Fruit fly (Drosophila melanogaster) whole organism, embryonic: ENCODE data around the gene Scgbeta.
A peak's percentile ranks its signal among the peaks of the same experiment; 100 is the strongest.

Experiments used
- Aef1 ChIP-seq: fragments of 200-800 bp; sonication (Bioruptor generic); IDR thresholded peaks from 3 replicates; pipeline ENCODE4 v1.3.6; 2022; ENCODE audit warnings: missing biosample characterization, missing genetic modification characterization
- Atf3 ChIP-seq: fragments of 200-800 bp; sonication (Bioruptor generic); optimal IDR thresholded peaks from 3 replicates; lab custom pipeline; 2016; ENCODE audit warnings: missing biosample characterization, missing genetic modification characterization
- CG10267 ChIP-seq: fragments of 200-800 bp; sonication (Bioruptor generic); optimal IDR thresholded peaks from 2 replicates; lab custom pipeline; 2018; ENCODE audit warnings: missing biosample characterization, mild to moderate bottlenecking, missing genetic modification characterization, moderate library complexity
- CG10274 ChIP-seq: fragments of 200-800 bp; sonication (Bioruptor generic); optimal IDR thresholded peaks from 3 replicates; lab custom pipeline; 2017; ENCODE audit warnings: missing biosample characterization, mild to moderate bottlenecking, missing genetic modification characterization
- CG10366 ChIP-seq: fragments of 200-800 bp; sonication (Bioruptor generic); IDR thresholded peaks from 2 replicates; pipeline ENCODE4 v1.3.6; 2022; ENCODE audit warnings: missing biosample characterization, missing genetic modification characterization
- CG11504 ChIP-seq: fragments of 200-800 bp; sonication (Bioruptor generic); optimal IDR thresholded peaks from 3 replicates; lab custom pipeline; 2019; ENCODE audit warnings: missing biosample characterization, mild to moderate bottlenecking, missing genetic modification characterization, moderate library complexity
- CG11695 ChIP-seq: fragments of 200-800 bp; sonication (Bioruptor generic); IDR thresholded peaks from 3 replicates; pipeline ENCODE4 v1.3.6; 2022; ENCODE audit warnings: missing biosample characterization, missing genetic modification characterization
- CG12769 ChIP-seq: fragments of 200-800 bp; sonication (Bioruptor generic); optimal IDR thresholded peaks from 2 replicates; lab custom pipeline; 2019; ENCODE audit warnings: missing biosample characterization, mild to moderate bottlenecking, missing genetic modification characterization, moderate library complexity
- CG13624 ChIP-seq: fragments of 200-800 bp; sonication (Bioruptor generic); optimal IDR thresholded peaks from 2 replicates; lab custom pipeline; 2016; ENCODE audit warnings: missing biosample characterization, missing genetic modification characterization
- CG14050 ChIP-seq: fragments of 200-800 bp; sonication (Bioruptor generic); IDR thresholded peaks from 3 replicates; pipeline ENCODE4 v1.3.6; 2022; ENCODE audit warnings: missing biosample characterization, missing genetic modification characterization
- CG14441 ChIP-seq: fragments of 200-800 bp; sonication (Bioruptor generic); IDR thresholded peaks from 2 replicates; pipeline ENCODE4 v1.3.6; 2022; ENCODE audit warnings: missing biosample characterization, missing genetic modification characterization
- CG17359 ChIP-seq: fragments of 200-800 bp; sonication (Bioruptor generic); optimal IDR thresholded peaks from 3 replicates; lab custom pipeline; 2018; ENCODE audit warnings: missing biosample characterization, mild to moderate bottlenecking, missing genetic modification characterization, moderate library complexity
- CG17361 ChIP-seq: fragments of 200-800 bp; sonication (Bioruptor generic); IDR thresholded peaks from 3 replicates; pipeline ENCODE4 v1.3.6; 2022; ENCODE audit warnings: missing biosample characterization, missing genetic modification characterization
- CG17385 ChIP-seq: fragments of 200-800 bp; sonication (Bioruptor generic); optimal IDR thresholded peaks from 3 replicates; lab custom pipeline; 2018; ENCODE audit warnings: missing biosample characterization, mild to moderate bottlenecking, missing genetic modification characterization
- CG17612 ChIP-seq: fragments of 200-800 bp; sonication (Bioruptor generic); IDR thresholded peaks from 2 replicates; pipeline ENCODE4 v1.3.6; 2022; ENCODE audit warnings: missing biosample characterization, missing genetic modification characterization
- CG1792 ChIP-seq: fragments of 200-800 bp; sonication (Bioruptor generic); optimal IDR thresholded peaks from 2 replicates; lab custom pipeline; 2016; ENCODE audit warnings: missing biosample characterization, missing genetic modification characterization
- CG2116 ChIP-seq: fragments of 200-800 bp; sonication (Bioruptor generic); optimal IDR thresholded peaks from 3 replicates; lab custom pipeline; 2018; ENCODE audit warnings: missing biosample characterization, mild to moderate bottlenecking, missing genetic modification characterization
- CG2202 ChIP-seq: fragments of 200-800 bp; sonication (Bioruptor generic); optimal IDR thresholded peaks from 2 replicates; lab custom pipeline; 2018; ENCODE audit warnings: missing biosample characterization, mild to moderate bottlenecking, missing genetic modification characterization
- CG2889 ChIP-seq: fragments of 200-800 bp; sonication (Bioruptor generic); IDR thresholded peaks from 3 replicates; pipeline ENCODE4 v1.3.6; 2022; ENCODE audit warnings: missing biosample characterization, missing genetic modification characterization
- CG3163 ChIP-seq: fragments of 200-800 bp; sonication (Bioruptor generic); optimal IDR thresholded peaks from 3 replicates; lab custom pipeline; 2016; ENCODE audit warnings: missing biosample characterization, missing genetic modification characterization
- CG32772 ChIP-seq: fragments of 200-800 bp; sonication (Bioruptor generic); IDR thresholded peaks from 2 replicates; pipeline ENCODE4 v1.3.6; 2022; ENCODE audit warnings: missing biosample characterization, missing genetic modification characterization
- CG3838 ChIP-seq: fragments of 200-800 bp; sonication (Bioruptor generic); optimal IDR thresholded peaks from 3 replicates; lab custom pipeline; 2016; ENCODE audit warnings: missing biosample characterization, missing genetic modification characterization
- CG4617 ChIP-seq: fragments of 200-800 bp; sonication (Bioruptor generic); optimal IDR thresholded peaks from 3 replicates; lab custom pipeline; 2016; ENCODE audit warnings: missing biosample characterization, missing genetic modification characterization, borderline replicate concordance
- CG4854 ChIP-seq: fragments of 200-800 bp; sonication (Bioruptor generic); optimal IDR thresholded peaks from 2 replicates; lab custom pipeline; 2016; ENCODE audit warnings: missing biosample characterization, missing genetic modification characterization, inconsistent platforms
- CG7357 ChIP-seq: fragments of 200-800 bp; sonication (Bioruptor generic); IDR thresholded peaks from 3 replicates; pipeline ENCODE4 v1.3.6; 2022; ENCODE audit warnings: missing biosample characterization, missing genetic modification characterization
- CG7556 ChIP-seq: fragments of 200-800 bp; sonication (Bioruptor generic); optimal IDR thresholded peaks from 2 replicates; lab custom pipeline; 2017; ENCODE audit warnings: missing biosample characterization, mild to moderate bottlenecking, missing genetic modification characterization
- CG8359 ChIP-seq: fragments of 200-800 bp; sonication (Bioruptor generic); optimal IDR thresholded peaks from 2 replicates; lab custom pipeline; 2017; ENCODE audit warnings: missing biosample characterization, mild to moderate bottlenecking, missing genetic modification characterization, borderline replicate concordance
- Camta ChIP-seq: fragments of 200-800 bp; sonication (Bioruptor generic); optimal IDR thresholded peaks from 2 replicates; lab custom pipeline; 2016; ENCODE audit warnings: missing biosample characterization, missing genetic modification characterization
- Dad ChIP-seq: fragments of 200-800 bp; sonication (Bioruptor generic); optimal IDR thresholded peaks from 3 replicates; lab custom pipeline; 2016; ENCODE audit warnings: missing biosample characterization, missing genetic modification characterization
- Drgx ChIP-seq: fragments of 200-800 bp; sonication (Bioruptor generic); IDR thresholded peaks from 2 replicates; pipeline ENCODE4 v1.3.6; 2022; ENCODE audit warnings: missing biosample characterization, missing genetic modification characterization
- GATAe ChIP-seq: fragments of 200-800 bp; sonication (Bioruptor generic); conservative IDR thresholded peaks from 2 replicates; pipeline ENCODE4 v1.3.6; 2022; ENCODE audit warnings: missing biosample characterization, missing genetic modification characterization
- Med ChIP-seq: fragments of 200-800 bp; sonication (Bioruptor generic); peaks from one replicate; lab custom pipeline; 2016; ENCODE audit warnings: missing biosample characterization, missing genetic modification characterization, mild to moderate bottlenecking, inconsistent platforms, moderate library complexity
- Pdp1 ChIP-seq, 2 experiments: fragments of 200-800 bp; sonication (Bioruptor generic); optimal IDR thresholded peaks; 3 replicates each; lab custom pipeline; 2016; ENCODE audit warnings: missing biosample characterization in 2 of 2, missing genetic modification characterization in 2 of 2, mild to moderate bottlenecking in 1 of 2, moderate library complexity in 1 of 2
- Six4 ChIP-seq: fragments of 200-800 bp; sonication (Bioruptor generic); optimal IDR thresholded peaks from 2 replicates; lab custom pipeline; 2016; ENCODE audit warnings: missing biosample characterization, missing genetic modification characterization
- Ssrp ChIP-seq: fragments of 200-800 bp; sonication (Bioruptor generic); optimal IDR thresholded peaks from 2 replicates; lab custom pipeline; 2018; ENCODE audit warnings: missing biosample characterization, mild to moderate bottlenecking, missing genetic modification characterization, moderate library complexity
- Vsx1 ChIP-seq: fragments of 200-800 bp; sonication (Bioruptor generic); optimal IDR thresholded peaks from 2 replicates; lab custom pipeline; 2017; ENCODE audit warnings: missing biosample characterization, mild to moderate bottlenecking, missing genetic modification characterization, missing genetic modification reagents
- ac ChIP-seq: fragments of 200-800 bp; sonication (Bioruptor generic); optimal IDR thresholded peaks from 3 replicates; lab custom pipeline; 2017; ENCODE audit warnings: missing biosample characterization, mild to moderate bottlenecking, missing genetic modification characterization
- chif ChIP-seq, 2 experiments: fragments of 200-800 bp; sonication (Bioruptor generic); optimal IDR thresholded peaks; 3 replicates each; lab custom pipeline; 2016; ENCODE audit warnings: missing biosample characterization in 2 of 2, missing genetic modification characterization in 2 of 2
- disco-r ChIP-seq: fragments of 200-800 bp; sonication (Bioruptor generic); optimal IDR thresholded peaks from 2 replicates; lab custom pipeline; 2016; ENCODE audit warnings: missing biosample characterization, missing genetic modification characterization
- esg ChIP-seq: fragments of 200-800 bp; sonication (Bioruptor generic); conservative IDR thresholded peaks from 2 replicates; pipeline ENCODE4 v1.3.6; 2022; ENCODE audit warnings: missing biosample characterization, missing genetic modification characterization
- fu2 ChIP-seq: fragments of 200-800 bp; sonication (Bioruptor generic); optimal IDR thresholded peaks from 2 replicates; lab custom pipeline; 2016; ENCODE audit warnings: missing biosample characterization, missing genetic modification characterization
- her ChIP-seq: fragments of 200-800 bp; sonication (Bioruptor generic); optimal IDR thresholded peaks from 2 replicates; lab custom pipeline; 2016; ENCODE audit warnings: missing biosample characterization, missing genetic modification characterization
- jumu ChIP-seq: fragments of 200-800 bp; sonication (Bioruptor generic); optimal IDR thresholded peaks from 3 replicates; lab custom pipeline; 2016; ENCODE audit warnings: missing biosample characterization, missing genetic modification characterization
- lab ChIP-seq: fragments of 200-800 bp; sonication (Bioruptor generic); optimal IDR thresholded peaks from 3 replicates; lab custom pipeline; 2017; ENCODE audit warnings: missing biosample characterization, missing genetic modification characterization, mild to moderate bottlenecking, moderate library complexity, missing genetic modification reagents
- mam ChIP-seq: fragments of 200-800 bp; sonication (Bioruptor generic); optimal IDR thresholded peaks from 3 replicates; lab custom pipeline; 2016; ENCODE audit warnings: missing biosample characterization, missing genetic modification characterization
- toy ChIP-seq: fragments of 200-800 bp; sonication (Bioruptor generic); IDR thresholded peaks from 2 replicates; pipeline ENCODE4 v1.3.6; 2022; ENCODE audit warnings: missing biosample characterization, missing genetic modification characterization
- tx ChIP-seq: fragments of 200-800 bp; sonication (Bioruptor generic); optimal IDR thresholded peaks from 2 replicates; lab custom pipeline; 2016; ENCODE audit warnings: missing biosample characterization, missing genetic modification characterization
- zen ChIP-seq: fragments of 200-800 bp; sonication (Bioruptor generic); optimal IDR thresholded peaks from 3 replicates; lab custom pipeline; 2018; ENCODE audit warnings: missing biosample characterization, mild to moderate bottlenecking, missing genetic modification characterization, moderate library complexity
- zf30C ChIP-seq: fragments of 200-800 bp; sonication (Bioruptor generic); optimal IDR thresholded peaks from 3 replicates; lab custom pipeline; 2018; ENCODE audit warnings: missing biosample characterization, mild to moderate bottlenecking, missing genetic modification characterization

Gene Scgbeta

dm6 chr3R:12442601-12443533 is 20.6 kb upstream of the Scgbeta start (continued):
- TF ChIP-seq ac = no peak
- TF ChIP-seq Med (GFP tag; lab: Kevin White, UChicago) = peak; percentile 83
- TF ChIP-seq CG1792 = no peak
- TF ChIP-seq CG17361 (GFP tag; lab: Robert Waterston, UW) = 0 out of 3 replicates have a peak, but pooled peaks have one; percentile 7
- peak; percentile 4 for TF ChIP-seq CG3163 (GFP tag; lab: Kevin White, UChicago)
- TF ChIP-seq jumu (GFP tag; lab: Kevin White, UChicago) = no peak
- TF ChIP-seq CG12769 (tag; lab: Kevin White, UChicago) = peak; percentile 36
- no peak for TF ChIP-seq chif (GFP tag; optimal IDR thresholded peaks at IDR 0.05; lab: Kevin White, UChicago)
- TF ChIP-seq CG4617 = no peak
- no peak for TF ChIP-seq fu2
- TF ChIP-seq CG10274 (GFP tag; lab: Kevin White, UChicago) = no peak
- TF ChIP-seq CG2116 = no peak
- TF ChIP-seq CG7357 = no peak
- TF ChIP-seq CG17359 (tag; lab: Kevin White, UChicago) = peak; percentile 25
- TF ChIP-seq Vsx1 (GFP tag; lab: Kevin White, UChicago) = no peak
- TF ChIP-seq Ssrp (tag; lab: Kevin White, UChicago) = no peak
- no peak for TF ChIP-seq CG10366 (GFP tag; lab: Robert Waterston, UW)
- peak; percentile 66; the same call in 2 of the 3 replicates for TF ChIP-seq CG11695
- no peak for TF ChIP-seq CG17612 (GFP tag; lab: Robert Waterston, UW)
- no peak for TF ChIP-seq tx (GFP tag; lab: Kevin White, UChicago)
- no peak for TF ChIP-seq CG4854 (GFP tag; lab: Kevin White, UChicago)
- TF ChIP-seq CG3838 (GFP tag; lab: Kevin White, UChicago) = no peak
- no peak for TF ChIP-seq her (GFP tag; lab: Kevin White, UChicago)
- TF ChIP-seq CG8359 (GFP tag; lab: Kevin White, UChicago) = no peak
- 0 out of 3 replicates have a peak, but pooled peaks have one; percentile 23 for TF ChIP-seq CG14050
- no peak for TF ChIP-seq Camta (GFP tag; lab: Kevin White, UChicago)
- peak; percentile 51 for TF ChIP-seq zf30C (GFP tag; lab: Kevin White, UChicago)
- peak; percentile 13 for TF ChIP-seq CG17385 (GFP tag; lab: Kevin White, UChicago)
- TF ChIP-seq lab (GFP tag; lab: Kevin White, UChicago) = peak; percentile 47
- TF ChIP-seq Drgx (GFP tag; lab: Robert Waterston, UW) = peak; percentile 55
- TF ChIP-seq Six4 (GFP tag; lab: Kevin White, UChicago) = no peak
- peak; percentile 58 for TF ChIP-seq CG11504 (tag; lab: Kevin White, UChicago)
- TF ChIP-seq zen (tag; lab: Kevin White, UChicago) = no peak
- TF ChIP-seq esg (GFP tag; lab: Robert Waterston, UW) = no peak
- no peak for TF ChIP-seq CG13624 (GFP tag; lab: Kevin White, UChicago)
- no peak for TF ChIP-seq CG14441 (GFP tag; lab: Robert Waterston, UW)
- TF ChIP-seq CG32772 (GFP tag; lab: Robert Waterston, UW) = no peak
- peak in 1 of 2 experiments; percentile 27 for TF ChIP-seq Pdp1 (GFP tag; optimal IDR thresholded peaks at IDR 0.05; lab: Kevin White, UChicago)
- TF ChIP-seq CG10267 (tag; lab: Kevin White, UChicago) = no peak
- TF ChIP-seq Aef1 = no peak
- TF ChIP-seq Atf3 (GFP tag; lab: Kevin White, UChicago) = no peak
- no peak for TF ChIP-seq GATAe
- no peak for TF ChIP-seq toy (GFP tag; lab: Robert Waterston, UW)
- TF ChIP-seq mam (GFP tag; lab: Kevin White, UChicago) = peak; percentile 17
- no peak for TF ChIP-seq CG2202
- TF ChIP-seq disco-r = no peak
- TF ChIP-seq CG2889 (GFP tag; lab: Robert Waterston, UW) = no peak
- no peak for TF ChIP-seq Dad (GFP tag; lab: Kevin White, UChicago)
- peak; percentile 37 for TF ChIP-seq CG7556
